Worm (Caenorhabditis elegans): Measurements from ENCODE around the gene K03B4.4.

DNA sequence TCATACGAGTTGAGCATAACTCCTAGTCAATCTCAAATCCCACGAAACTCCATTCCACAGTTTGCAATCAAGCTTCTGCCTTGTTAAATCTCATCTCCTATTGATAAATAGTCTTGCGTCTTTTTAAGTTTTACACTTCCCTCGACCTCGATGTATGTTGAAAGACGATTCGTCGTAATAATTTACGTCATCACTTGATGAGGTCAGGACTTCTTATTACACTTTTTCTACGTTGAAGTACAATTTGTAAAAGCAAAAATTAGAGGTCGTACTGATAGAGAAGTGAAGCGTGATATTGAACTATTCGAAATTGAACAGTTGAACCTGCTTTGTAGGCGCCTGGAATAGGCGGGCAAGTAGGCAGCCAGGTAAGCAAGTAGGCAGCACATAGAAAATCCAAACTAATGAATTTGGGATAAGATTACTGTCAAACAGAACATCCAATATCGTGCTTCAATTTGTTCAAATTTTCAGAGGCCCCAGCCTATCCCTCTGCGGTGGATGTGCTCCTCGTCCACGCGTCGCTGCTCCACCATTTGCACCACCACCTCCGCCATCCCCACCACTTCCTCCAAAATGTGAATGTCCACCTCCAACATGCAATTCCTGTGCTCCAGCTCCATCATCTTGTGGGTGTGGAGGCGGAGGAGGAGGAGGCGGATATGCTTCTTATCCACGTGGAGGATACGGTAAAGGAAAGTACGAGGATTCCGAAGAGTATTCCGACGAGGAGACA lies 32.0 kb upstream of the K03B4.4 start:
- TF ChIP-seq klf-2 (GFP tag; conservative IDR thresholded peaks at IDR 0.05): no peak
- no peak for TF ChIP-seq flt-1 (GFP tag; IDR thresholded peaks at IDR 0.05)
- no peak for TF ChIP-seq tab-1 (GFP tag; IDR thresholded peaks at IDR 0.05)
- no peak for TF ChIP-seq ref-1 (GFP tag; conservative IDR thresholded peaks at IDR 0.05)
- no peak for TF ChIP-seq T22C8.4 (GFP tag; IDR thresholded peaks at IDR 0.05)
